Worm (Caenorhabditis elegans) whole organism, late embryonic: ENCODE results near the gene dmsr-14.

Experiments
- K02D7.2 ChIP-seq: sonication (generic microtip); optimal IDR thresholded peaks from 2 replicates; lab custom pipeline; 2017; ENCODE audit warnings: mild to moderate bottlenecking, missing genetic modification characterization, missing compliant biosample characterization
- T23F11.4 ChIP-seq: fragments of 200-800 bp; sonication (Bioruptor generic); optimal IDR thresholded peaks from 2 replicates; lab custom pipeline; 2018; ENCODE audit warnings: mild to moderate bottlenecking, missing genetic modification characterization, missing compliant biosample characterization
- ahr-1 ChIP-seq: sonication (generic microtip); optimal IDR thresholded peaks from 2 replicates; lab custom pipeline; 2016; ENCODE audit warnings: missing genetic modification characterization, missing compliant biosample characterization
- ama-1 ChIP-seq: fragments of 150-350 bp; optimal IDR thresholded peaks from 2 replicates; lab custom pipeline; 2014
- ceh-14 ChIP-seq: sonication (generic microtip); optimal IDR thresholded peaks from 2 replicates; lab custom pipeline; 2016; ENCODE audit warnings: missing genotype, missing genetic modification characterization, missing compliant biosample characterization
- ceh-2 ChIP-seq: sonication (generic microtip); optimal IDR thresholded peaks from 2 replicates; lab custom pipeline; 2016; ENCODE audit warnings: missing genotype, missing genetic modification characterization, missing compliant biosample characterization
- ceh-24 ChIP-seq: sonication (generic microtip); optimal IDR thresholded peaks from 2 replicates; lab custom pipeline; 2016; ENCODE audit warnings: mild to moderate bottlenecking, missing genetic modification characterization, missing compliant biosample characterization
- ceh-31 ChIP-seq: sonication (generic microtip); optimal IDR thresholded peaks from 2 replicates; lab custom pipeline; 2016; ENCODE audit warnings: missing genetic modification characterization, missing compliant biosample characterization
- ceh-6 ChIP-seq: fragments of 200-800 bp; sonication (Bioruptor generic); optimal IDR thresholded peaks from 2 replicates; lab custom pipeline; 2018; ENCODE audit warnings: mild to moderate bottlenecking, missing genetic modification characterization, missing compliant biosample characterization
- ceh-9 ChIP-seq: sonication (generic microtip); optimal IDR thresholded peaks from 2 replicates; lab custom pipeline; 2016; ENCODE audit warnings: mild to moderate bottlenecking, missing genetic modification characterization, inconsistent platforms, missing compliant biosample characterization
- che-1 ChIP-seq: sonication (generic microtip); optimal IDR thresholded peaks from 2 replicates; lab custom pipeline; 2016; ENCODE audit warnings: mild to moderate bottlenecking, missing genetic modification characterization, missing compliant biosample characterization
- dve-1 ChIP-seq: sonication (generic microtip); optimal IDR thresholded peaks from 2 replicates; lab custom pipeline; 2017; ENCODE audit warnings: antibody characterized with exemption, mild to moderate bottlenecking, missing genetic modification characterization, missing compliant biosample characterization
- elt-2 ChIP-seq: sonication (generic microtip); optimal IDR thresholded peaks from 2 replicates; lab custom pipeline; 2016; ENCODE audit warnings: missing genetic modification reagents, missing genetic modification characterization, missing compliant biosample characterization
- elt-4 ChIP-seq: sonication (generic microtip); optimal IDR thresholded peaks from 2 replicates; lab custom pipeline; 2016; ENCODE audit warnings: missing genetic modification characterization, missing compliant biosample characterization
- ets-4 ChIP-seq: sonication (generic microtip); optimal IDR thresholded peaks from 2 replicates; lab custom pipeline; 2016; ENCODE audit warnings: missing genetic modification characterization, missing compliant biosample characterization
- eyg-1 ChIP-seq: sonication (generic microtip); optimal IDR thresholded peaks from 2 replicates; lab custom pipeline; 2016; ENCODE audit warnings: missing genotype, missing genetic modification characterization, missing compliant biosample characterization
- fax-1 ChIP-seq: sonication (generic microtip); optimal IDR thresholded peaks from 2 replicates; lab custom pipeline; 2016; ENCODE audit warnings: missing genotype, missing genetic modification characterization, missing compliant biosample characterization
- fkh-10 ChIP-seq: fragments of 150-350 bp; optimal IDR thresholded peaks from 2 replicates; lab custom pipeline; 2014; ENCODE audit warnings: missing biosample characterization, missing genetic modification reagents, missing genetic modification characterization
- hlh-13 ChIP-seq: fragments of 200-800 bp; sonication (Bioruptor generic); optimal IDR thresholded peaks from 2 replicates; lab custom pipeline; 2018; ENCODE audit warnings: mild to moderate bottlenecking, missing genetic modification characterization, missing compliant biosample characterization
- hlh-15 ChIP-seq: sonication (generic microtip); optimal IDR thresholded peaks from 2 replicates; lab custom pipeline; 2016; ENCODE audit warnings: missing genetic modification characterization, missing compliant biosample characterization
- mec-3 ChIP-seq: sonication (generic microtip); optimal IDR thresholded peaks from 2 replicates; lab custom pipeline; 2016; ENCODE audit warnings: borderline replicate concordance, missing genetic modification characterization, missing compliant biosample characterization
- nhr-11 ChIP-seq: fragments of 150-350 bp; optimal IDR thresholded peaks from 2 replicates; lab custom pipeline; 2014; ENCODE audit warnings: missing biosample characterization, missing genetic modification characterization
- nhr-232 ChIP-seq: sonication (generic microtip); optimal IDR thresholded peaks from 2 replicates; lab custom pipeline; 2016; ENCODE audit warnings: missing genetic modification characterization, missing compliant biosample characterization
- npax-4 ChIP-seq: sonication (generic microtip); optimal IDR thresholded peaks from 2 replicates; lab custom pipeline; 2016; ENCODE audit warnings: missing genetic modification characterization, missing compliant biosample characterization
- odd-2 ChIP-seq: sonication (generic microtip); optimal IDR thresholded peaks from 2 replicates; lab custom pipeline; 2017; ENCODE audit warnings: antibody characterized with exemption, mild to moderate bottlenecking, missing genetic modification characterization, missing compliant biosample characterization
- pat-9 ChIP-seq: fragments of 200-800 bp; sonication (Bioruptor generic); optimal IDR thresholded peaks from 2 replicates; lab custom pipeline; 2018; ENCODE audit warnings: mild to moderate bottlenecking, missing genetic modification characterization, moderate library complexity, missing compliant biosample characterization
- pha-4 ChIP-seq: fragments of 150-350 bp; optimal IDR thresholded peaks from 2 replicates; lab custom pipeline; 2018; ENCODE audit warnings: missing biosample characterization, missing genetic modification reagents, missing genetic modification characterization
- pros-1 ChIP-seq: fragments of 150-350 bp; optimal IDR thresholded peaks from 2 replicates; lab custom pipeline; 2014; ENCODE audit warnings: missing biosample characterization, missing genetic modification reagents, missing genetic modification characterization
- rnt-1 ChIP-seq: sonication (generic microtip); optimal IDR thresholded peaks from 2 replicates; lab custom pipeline; 2016; ENCODE audit warnings: missing genetic modification characterization, missing compliant biosample characterization
- sdc-2 ChIP-seq: sonication (generic microtip); optimal IDR thresholded peaks from 2 replicates; lab custom pipeline; 2016; ENCODE audit warnings: missing genotype, missing genetic modification characterization, missing compliant biosample characterization
- sox-2 ChIP-seq: fragments of 200-800 bp; sonication (Bioruptor generic); IDR thresholded peaks from 2 replicates; pipeline ENCODE4 v1.3.6; 2022; ENCODE audit warnings: missing genetic modification reagents, missing genetic modification characterization, missing compliant biosample characterization
- ttx-3 ChIP-seq: sonication (generic microtip); optimal IDR thresholded peaks from 2 replicates; lab custom pipeline; 2016; ENCODE audit warnings: missing genetic modification reagents, missing genetic modification characterization, missing compliant biosample characterization
- unc-3 ChIP-seq, 2 experiments: fragments of 200-800 bp in 1 of 2; sonication (Bioruptor generic) in 1 of 2; sonication (generic microtip) in 1 of 2; conservative IDR thresholded peaks in 1 of 2; optimal IDR thresholded peaks in 1 of 2; 2 replicates each; pipeline versions ENCODE4 v1.3.6 to Lab custom; 2016 to 2022; ENCODE audit warnings: missing compliant biosample characterization in 2 of 2, missing genetic modification characterization in 2 of 2, missing genetic modification reagents in 1 of 2
- unc-42 ChIP-seq: sonication (generic microtip); optimal IDR thresholded peaks from 2 replicates; lab custom pipeline; 2016; ENCODE audit warnings: missing genotype, missing genetic modification characterization, missing compliant biosample characterization
- zip-5 ChIP-seq: sonication (generic microtip); optimal IDR thresholded peaks from 2 replicates; lab custom pipeline; 2016; ENCODE audit warnings: missing genetic modification characterization, missing compliant biosample characterization

Gene dmsr-14

ce11 chrV:6817184-6817583, at the start of gene dmsr-14:
dmsr-14 (minus strand) TSS chrV:6817284.
- TF ChIP-seq rnt-1: no peak
- no peak for TF ChIP-seq pat-9 (tag; lab: Kevin White, UChicago)
- TF ChIP-seq pha-4 (tag; lab: Kevin White, UChicago): no peak
- no peak for TF ChIP-seq nhr-232 (tag; lab: Kevin White, UChicago)
- no peak for TF ChIP-seq ceh-14
- no peak for TF ChIP-seq K02D7.2 (tag; lab: Kevin White, UChicago)
- TF ChIP-seq npax-4 (tag; lab: Kevin White, UChicago): no peak

- no peak for TF ChIP-seq sdc-2 (tag; lab: Kevin White, UChicago)
- TF ChIP-seq ahr-1 (tag; lab: Kevin White, UChicago): no peak
- no peak for TF ChIP-seq fkh-10 (GFP tag; lab: Kevin White, UChicago)
- TF ChIP-seq odd-2 (tag; lab: Kevin White, UChicago): no peak
- no peak for TF ChIP-seq ttx-3 (tag; lab: Kevin White, UChicago)
- TF ChIP-seq ceh-31 (tag; lab: Kevin White, UChicago): no peak
- TF ChIP-seq ceh-2: no peak
- TF ChIP-seq elt-4 (tag; lab: Kevin White, UChicago): no peak
- TF ChIP-seq dve-1 (tag; lab: Kevin White, UChicago): no peak
- TF ChIP-seq ceh-24 (tag; lab: Kevin White, UChicago): no peak
- no peak for TF ChIP-seq rnt-1
- no peak for TF ChIP-seq ets-4 (tag; lab: Kevin White, UChicago)
- no peak for TF ChIP-seq sox-2 (GFP tag; lab: Robert Waterston, UW)
- no peak for TF ChIP-seq mec-3 (tag; lab: Kevin White, UChicago)
- no peak for TF ChIP-seq hlh-15 (tag; lab: Kevin White, UChicago)
- no peak for TF ChIP-seq nhr-11 (tag; lab: Kevin White, UChicago)
- TF ChIP-seq pros-1: no peak
- TF ChIP-seq fax-1 (tag; lab: Kevin White, UChicago): no peak
Observed at ce11 chrV:6854711-6855110, 37.6 kb upstream of the dmsr-14 start, which contains the start of gene gpa-10. gpa-10 (minus strand) TSS chrV:6854811.

ce11 chrV:6846507-6846906, 29.4 kb upstream of the dmsr-14 start, which contains the start of gene lgc-54:
lgc-54 (minus strand) TSS chrV:6846607.
- TF ChIP-seq ceh-6 (GFP tag; lab: Kevin White, UChicago) (no peak), npax-4 (tag; lab: Kevin White, UChicago) (no peak), elt-2 (tag; lab: Kevin White, UChicago) (no peak), hlh-13 (GFP tag; lab: Kevin White, UChicago) (no peak), nhr-11 (tag; lab: Kevin White, UChicago) (no peak), unc-3 (GFP tag; conservative IDR thresholded peaks at IDR 0.05; lab: Robert Waterston, UW) (no peak), unc-3 (tag; optimal IDR thresholded peaks at IDR 0.05; lab: Kevin White, UChicago) (no peak), T23F11.4 (GFP tag; lab: Kevin White, UChicago) (no peak), ceh-14 (no peak), che-1 (tag; lab: Kevin White, UChicago) (no peak), hlh-15 (tag; lab: Kevin White, UChicago) (no peak), nhr-232 (tag; lab: Kevin White, UChicago) (no peak), unc-42 (tag; lab: Kevin White, UChicago) (no peak), eyg-1 (tag; lab: Kevin White, UChicago) (no peak), ama-1 (lab: Kevin White, UChicago) (no peak), pha-4 (tag; lab: Kevin White, UChicago) (no peak), ceh-9 (tag; lab: Kevin White, UChicago) (no peak)

DNA sequence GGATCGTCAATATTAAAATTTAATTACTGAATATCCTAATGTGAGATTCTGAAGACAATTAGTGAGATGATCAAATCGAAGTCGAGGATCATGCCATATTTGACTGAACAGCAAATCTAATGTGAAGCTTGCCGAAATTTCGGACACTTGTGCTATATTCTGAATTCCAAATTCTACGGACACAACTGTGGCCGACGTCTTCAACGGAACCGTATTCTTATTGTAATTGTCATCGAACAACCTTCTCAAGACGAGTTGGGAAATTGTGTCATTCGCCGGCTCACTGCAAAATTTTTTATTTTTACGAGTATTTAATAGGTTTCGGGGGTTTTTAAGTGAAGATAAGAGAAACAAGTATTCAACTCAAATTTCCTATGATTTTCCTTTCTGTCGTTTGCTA, 25.4 kb upstream of the dmsr-14 start, which contains the start of gene T15B7.1:
T15B7.1 (plus strand) TSS at position 301 of the 400 bp plus-strand sequence.
- TF ChIP-seq nhr-232 (tag; lab: Kevin White, UChicago) (no peak), zip-5 (tag; lab: Kevin White, UChicago) (no peak), T23F11.4 (GFP tag; lab: Kevin White, UChicago) (no peak), unc-3 (GFP tag; conservative IDR thresholded peaks at IDR 0.05; lab: Robert Waterston, UW) (no peak), unc-3 (tag; optimal IDR thresholded peaks at IDR 0.05; lab: Kevin White, UChicago) (no peak), unc-42 (tag; lab: Kevin White, UChicago) (no peak)
- TF ChIP-seq, all 69 proteins: peak for 0
